Worm (Caenorhabditis elegans): Measurements from ENCODE around the gene fipr-10.

The fipr-10 gene

ce11 chrV:9943039-9943438 lies 29.1 kb downstream of the fipr-10 start, which contains the start of gene fipr-12:
Gene fipr-12 (plus strand): TSS chrV:9943339.
- TF ChIP-seq zag-1 (tag; optimal IDR thresholded peaks at IDR 0.05), result no peak
- TF ChIP-seq nhr-71 (tag; optimal IDR thresholded peaks at IDR 0.05), result no peak
- TF ChIP-seq aly-2 (tag; optimal IDR thresholded peaks at IDR 0.05), result no peak
- no peak for TF ChIP-seq tbx-2 (tag; optimal IDR thresholded peaks at IDR 0.05)
- TF ChIP-seq unc-86 (tag; optimal IDR thresholded peaks at IDR 0.05), result no peak
- no peak for TF ChIP-seq grh-1 (GFP tag; IDR thresholded peaks at IDR 0.05)
- no peak for TF ChIP-seq unc-98 (GFP tag; IDR thresholded peaks at IDR 0.05)
- TF ChIP-seq pax-3 (tag; optimal IDR thresholded peaks at IDR 0.05), result no peak
- no peak for TF ChIP-seq efl-1 (optimal IDR thresholded peaks at IDR 0.05)
- no peak for TF ChIP-seq efl-1 (GFP tag; optimal IDR thresholded peaks at IDR 0.05 in 1 of 2)
- TF ChIP-seq F16B12.6 (tag; optimal IDR thresholded peaks at IDR 0.05), result no peak
- no peak for TF ChIP-seq C16A3.4 (tag; optimal IDR thresholded peaks at IDR 0.05)
- TF ChIP-seq efl-3 (GFP tag; optimal IDR thresholded peaks at IDR 0.05), result no peak
- TF ChIP-seq dpl-1 (GFP tag; optimal IDR thresholded peaks at IDR 0.05), result no peak
- TF ChIP-seq C34B4.2 (tag; optimal IDR thresholded peaks at IDR 0.05), result no peak
- no peak for TF ChIP-seq fkh-10 (GFP tag; optimal IDR thresholded peaks at IDR 0.05)
- no peak for TF ChIP-seq ceh-8 (GFP tag; optimal IDR thresholded peaks at IDR 0.05)
- TF ChIP-seq ceh-88 (GFP tag; IDR thresholded peaks at IDR 0.05), result no peak
- no peak for TF ChIP-seq ceh-82 (tag; optimal IDR thresholded peaks at IDR 0.05)
- no peak for TF ChIP-seq sup-37 (GFP tag; optimal IDR thresholded peaks at IDR 0.05)
- TF ChIP-seq ztf-4 (tag; optimal IDR thresholded peaks at IDR 0.05), result no peak

- no peak for TF ChIP-seq egl-27 (tag; optimal IDR thresholded peaks at IDR 0.05)
- TF ChIP-seq nhr-28 (tag; optimal IDR thresholded peaks at IDR 0.05), result no peak
- no peak for TF ChIP-seq ceh-82 (tag; optimal IDR thresholded peaks at IDR 0.05)
- no peak for TF ChIP-seq ces-1 (GFP tag; optimal IDR thresholded peaks at IDR 0.05)
- no peak for TF ChIP-seq unc-62 (GFP tag; optimal IDR thresholded peaks at IDR 0.05)
- TF ChIP-seq C34B4.2 (tag; optimal IDR thresholded peaks at IDR 0.05), result no peak
- no peak for TF ChIP-seq efl-1 (optimal IDR thresholded peaks at IDR 0.05)
- no peak for TF ChIP-seq efl-1 (GFP tag; optimal IDR thresholded peaks at IDR 0.05 in 1 of 2)
- TF ChIP-seq snu-23 (GFP tag; optimal IDR thresholded peaks at IDR 0.05), result no peak
- TF ChIP-seq pqm-1 (tag; optimal IDR thresholded peaks at IDR 0.05), result no peak
- TF ChIP-seq lsy-2 (tag; optimal IDR thresholded peaks at IDR 0.05), result no peak
- no peak for TF ChIP-seq unc-86 (tag; optimal IDR thresholded peaks at IDR 0.05)
- TF ChIP-seq lin-35 (GFP tag; optimal IDR thresholded peaks at IDR 0.05), result no peak
- TF ChIP-seq nhr-237 (tag; optimal IDR thresholded peaks at IDR 0.05), result no peak
- TF ChIP-seq ceh-88 (GFP tag; IDR thresholded peaks at IDR 0.05), result no peak
- no peak for TF ChIP-seq aly-2 (tag; optimal IDR thresholded peaks at IDR 0.05)
- TF ChIP-seq pag-3 (tag; optimal IDR thresholded peaks at IDR 0.05; ENCODE audit: borderline replicate concordance, insufficient read depth), result no peak
- TF ChIP-seq nhr-71 (tag; optimal IDR thresholded peaks at IDR 0.05), result no peak
- no peak for TF ChIP-seq swsn-7 (tag; optimal IDR thresholded peaks at IDR 0.05)
- no peak for TF ChIP-seq unc-30 (tag; optimal IDR thresholded peaks at IDR 0.05)
- no peak for TF ChIP-seq fos-1 (tag; optimal IDR thresholded peaks at IDR 0.05)
These were observed 30.1 kb downstream of the fipr-10 start, which contains the start of gene sre-28 for ce11 chrV:9944093-9944492. Gene sre-28 (plus strand): TSS chrV:9944393.

ce11 chrV:9948840-9949239 lies 34.9 kb downstream of the fipr-10 start, which contains the start of gene nlp-58:
Gene nlp-58 (minus strand): TSS chrV:9948940.
- TF ChIP-seq ztf-11 (tag; optimal IDR thresholded peaks at IDR 0.05) (no peak), hlh-17 (GFP tag; optimal IDR thresholded peaks at IDR 0.05; ENCODE audit: borderline replicate concordance) (no peak), unc-30 (tag; optimal IDR thresholded peaks at IDR 0.05) (no peak), dsc-1 (tag; optimal IDR thresholded peaks at IDR 0.05) (no peak), nhr-77 (tag; optimal IDR thresholded peaks at IDR 0.05) (no peak), F16B12.6 (tag; optimal IDR thresholded peaks at IDR 0.05) (no peak), snu-23 (GFP tag; optimal IDR thresholded peaks at IDR 0.05) (no peak), C34B4.2 (tag; optimal IDR thresholded peaks at IDR 0.05) (no peak), pax-3 (tag; optimal IDR thresholded peaks at IDR 0.05) (no peak), ceh-82 (tag; optimal IDR thresholded peaks at IDR 0.05) (no peak), lin-35 (GFP tag; optimal IDR thresholded peaks at IDR 0.05) (no peak), blmp-1 (tag; optimal IDR thresholded peaks at IDR 0.05) (no peak), lin-13 (GFP tag; optimal IDR thresholded peaks at IDR 0.05) (no peak), irx-1 (tag; optimal IDR thresholded peaks at IDR 0.05) (no peak), pqm-1 (tag; optimal IDR thresholded peaks at IDR 0.05) (no peak)

All from whole organism, L1 larva.